Fruit fly (Drosophila melanogaster): Measurements from ENCODE around the gene CG11899.

CG11899 gene

DNA sequence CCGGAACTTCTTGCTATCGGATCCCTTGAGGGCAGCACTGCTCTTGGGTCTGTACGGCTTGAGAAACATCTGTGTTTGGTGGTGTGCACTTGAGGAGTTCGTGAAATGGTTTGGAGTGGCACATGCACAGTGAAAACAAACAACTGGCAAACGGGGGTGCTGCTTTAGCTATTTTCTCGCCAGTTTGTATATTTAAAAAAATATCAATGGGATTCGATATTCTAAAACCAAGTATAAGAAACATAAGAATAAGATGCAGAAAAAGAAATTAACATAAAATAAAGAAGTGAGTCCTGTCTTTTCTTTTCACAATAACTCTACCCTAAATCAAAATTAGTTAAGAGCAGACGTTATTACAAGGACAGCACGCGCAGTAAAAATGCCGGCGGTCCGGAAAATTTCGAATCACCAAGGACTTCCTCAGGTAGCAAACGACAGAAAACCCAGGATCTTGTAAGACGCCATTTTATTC lies 48.6 kb upstream of the CG11899 start, which contains the start of gene eIF2D (continued):
- TF ChIP-seq CG10543 (GFP tag; optimal IDR thresholded peaks at IDR 0.05) (peak; percentile 36), Atf6 (GFP tag; IDR thresholded peaks at IDR 0.05) (peak; percentile 74), zf30C (GFP tag; optimal IDR thresholded peaks at IDR 0.05) (no peak), sens (GFP tag) (peak; percentile 96), Lpt (GFP tag; optimal IDR thresholded peaks at IDR 0.05) (no peak), zfh1 (GFP tag; IDR thresholded peaks at IDR 0.05) (peak; percentile 56; the same call in 2 of the 3 replicates), CG13775 (GFP tag; optimal IDR thresholded peaks at IDR 0.05) (peak; percentile 60), CG3726 (GFP tag; IDR thresholded peaks at IDR 0.05) (no peak), HLHmδ (GFP tag; optimal IDR thresholded peaks at IDR 0.05) (no peak), Bgb (GFP tag; IDR thresholded peaks at IDR 0.05; ENCODE audit: partially characterized antibody) (no peak), Ets97D (GFP tag; optimal IDR thresholded peaks at IDR 0.05) (peak; percentile 35), Lim3 (GFP tag; IDR thresholded peaks at IDR 0.05) (no peak), kah (GFP tag; optimal IDR thresholded peaks at IDR 0.05) (peak; percentile 30), sima (GFP tag; optimal IDR thresholded peaks at IDR 0.05) (no peak), ab (GFP tag; optimal IDR thresholded peaks at IDR 0.05) (no peak), corto (GFP tag; optimal IDR thresholded peaks at IDR 0.05) (no peak), CG10431 (GFP tag; optimal IDR thresholded peaks at IDR 0.05) (no peak), CG11247 (GFP tag; IDR thresholded peaks at IDR 0.05) (peak; percentile 42; the same call in 1 of the 2 replicates), chif (GFP tag; optimal IDR thresholded peaks at IDR 0.05) (peak; percentile 37), stc (GFP tag; IDR thresholded peaks at IDR 0.05) (peak; percentile 45; the same call in 1 of the 2 replicates), ERR (GFP tag; optimal IDR thresholded peaks at IDR 0.05) (no peak), exex (tag; optimal IDR thresholded peaks at IDR 0.05) (no peak), nerfin-1 (tag; optimal IDR thresholded peaks at IDR 0.05) (peak; percentile 64), CG5953 (GFP tag; IDR thresholded peaks at IDR 0.05) (peak; percentile 47; the same call in 1 of the 2 replicates), ftz-f1 (GFP tag; optimal IDR thresholded peaks at IDR 0.05) (no peak), unc-4 (GFP tag; IDR thresholded peaks at IDR 0.05; ENCODE audit: partially characterized antibody) (no peak), CG6689 (GFP tag; IDR thresholded peaks at IDR 0.05) (peak; percentile 71), tll (GFP tag; optimal IDR thresholded peaks at IDR 0.05) (no peak), cato (GFP tag; optimal IDR thresholded peaks at IDR 0.05; ENCODE audit: borderline replicate concordance) (no peak), ac (GFP tag; optimal IDR thresholded peaks at IDR 0.05) (peak; percentile 24), CG13424 (tag; optimal IDR thresholded peaks at IDR 0.05) (peak; percentile 62), C15 (GFP tag; IDR thresholded peaks at IDR 0.05) (no peak), Taf1 (GFP tag; IDR thresholded peaks at IDR 0.05) (0 out of 2 replicates have a peak, but pooled peaks have one; percentile 31), Elba2 (GFP tag; optimal IDR thresholded peaks at IDR 0.05) (no peak), CG8944 (GFP tag; optimal IDR thresholded peaks at IDR 0.05) (no peak), HmgD (GFP tag; optimal IDR thresholded peaks at IDR 0.05) (peak; percentile 20), CG15269 (tag; optimal IDR thresholded peaks at IDR 0.05) (no peak), CG2120 (GFP tag; optimal IDR thresholded peaks at IDR 0.05) (peak; percentile 64), CG15073 (GFP tag; optimal IDR thresholded peaks at IDR 0.05) (no peak), pzg (GFP tag; optimal IDR thresholded peaks at IDR 0.05) (peak; percentile 30), mld (GFP tag; IDR thresholded peaks at IDR 0.05; ENCODE audit: partially characterized antibody) (no peak), insv (GFP tag; optimal IDR thresholded peaks at IDR 0.05) (peak in 1 of 2 experiments; percentile 41), CG9932 (GFP tag; IDR thresholded peaks at IDR 0.05) (peak; percentile 62), Nf-YB (GFP tag; optimal IDR thresholded peaks at IDR 0.05) (peak; percentile 19), CG14860 (GFP tag; IDR thresholded peaks at IDR 0.05; ENCODE audit: partially characterized antibody) (no peak), CG9876 (GFP tag; optimal IDR thresholded peaks at IDR 0.05) (no peak), tgo (GFP tag; IDR thresholded peaks at IDR 0.05) (peak; percentile 49; the same call in 2 of the 3 replicates), Side (GFP tag; optimal IDR thresholded peaks at IDR 0.05) (peak; percentile 9), maf-S (GFP tag; optimal IDR thresholded peaks at IDR 0.05) (no peak), Optix (GFP tag; IDR thresholded peaks at IDR 0.05) (no peak), CG17361 (GFP tag; IDR thresholded peaks at IDR 0.05) (peak; percentile 77)

Data from whole organism, embryonic.